Fruit fly (Drosophila melanogaster) whole organism, wandering third instar larva: ENCODE results near the gene Pli.

Source experiments
- CrebA ChIP-seq: fragments of 200-800 bp; sonication (Bioruptor generic); optimal IDR thresholded peaks from 2 replicates; lab custom pipeline; 2016; ENCODE audit warnings: missing biosample characterization, mild to moderate bottlenecking, missing genetic modification characterization, borderline replicate concordance
- GATAd ChIP-seq: sonication (Bioruptor generic); optimal IDR thresholded peaks from 2 replicates; lab custom pipeline; 2016; ENCODE audit warnings: missing biosample characterization, missing genetic modification characterization
- Hnf4 ChIP-seq: fragments of 200-800 bp; sonication (Bioruptor generic); optimal IDR thresholded peaks from 2 replicates; lab custom pipeline; 2016; ENCODE audit warnings: missing biosample characterization, mild to moderate bottlenecking, missing genetic modification characterization
- Hr78 ChIP-seq: fragments of >200 bp; optimal IDR thresholded peaks from 2 replicates; lab custom pipeline; 2017; ENCODE audit warnings: missing biosample characterization, missing genetic modification characterization
- Myc ChIP-seq: fragments of >200 bp; optimal IDR thresholded peaks from 2 replicates; lab custom pipeline; 2017
- N ChIP-seq: fragments of >200 bp; optimal IDR thresholded peaks from 2 replicates; lab custom pipeline; 2018; ENCODE audit warnings: missing biosample characterization, missing external identifiers, missing genetic modification characterization
- OdsH ChIP-seq: fragments of 200-800 bp; sonication (Bioruptor generic); optimal IDR thresholded peaks from 2 replicates; lab custom pipeline; 2016; ENCODE audit warnings: missing biosample characterization, mild to moderate bottlenecking, missing genetic modification characterization
- h ChIP-seq: fragments of 200-800 bp; sonication (Bioruptor generic); optimal IDR thresholded peaks from 3 replicates; lab custom pipeline; 2016; ENCODE audit warnings: missing biosample characterization, mild to moderate bottlenecking, missing genetic modification characterization
- lola ChIP-seq: fragments of >200 bp; optimal IDR thresholded peaks from 2 replicates; lab custom pipeline; 2017; ENCODE audit warnings: missing biosample characterization, missing genetic modification characterization
- pan ChIP-seq: fragments of >200 bp; optimal IDR thresholded peaks from 2 replicates; lab custom pipeline; 2017
- psq ChIP-seq: fragments of 200-800 bp; sonication (Bioruptor generic); optimal IDR thresholded peaks from 3 replicates; lab custom pipeline; 2017; ENCODE audit warnings: missing biosample characterization, mild to moderate bottlenecking, missing genetic modification characterization, moderate library complexity
- rgr ChIP-seq: fragments of 200-800 bp; sonication (Bioruptor generic); optimal IDR thresholded peaks from 3 replicates; lab custom pipeline; 2016; ENCODE audit warnings: missing biosample characterization, mild to moderate bottlenecking, missing genetic modification characterization
- woc ChIP-seq: sonication (Bioruptor generic); optimal IDR thresholded peaks from 2 replicates; lab custom pipeline; 2016; ENCODE audit warnings: missing biosample characterization, mild to moderate bottlenecking, missing genetic modification characterization

- no peak for TF ChIP-seq Hnf4
- no peak for TF ChIP-seq rgr (GFP tag; lab: Kevin White, UChicago)
- no peak for TF ChIP-seq pan (lab: Kevin White, UChicago)
- TF ChIP-seq CrebA = no peak
- no peak for TF ChIP-seq psq (GFP tag; lab: Kevin White, UChicago)
- no peak for TF ChIP-seq lola (GFP tag; lab: Kevin White, UChicago)
- TF ChIP-seq h (GFP tag; lab: Kevin White, UChicago) = no peak
- TF ChIP-seq N (GFP tag; lab: Kevin White, UChicago) = no peak
- TF ChIP-seq OdsH = no peak
- TF ChIP-seq Myc (lab: Kevin White, UChicago) = no peak
- TF ChIP-seq woc (GFP tag; lab: Kevin White, UChicago) = no peak
- TF ChIP-seq GATAd (GFP tag; lab: Kevin White, UChicago) = no peak
- TF ChIP-seq Hr78 (GFP tag; lab: Kevin White, UChicago) = no peak
These were observed 22.7 kb downstream of the Pli start for dm6 chr3R:23867194-23867593.
